Fruit fly (Drosophila melanogaster) whole organism, embryonic: ENCODE measurements around the gene PsGEF.

Experiments
- Elba2 ChIP-seq: fragments of 200-800 bp; sonication (Bioruptor generic); optimal IDR thresholded peaks from 3 replicates; lab custom pipeline; 2016; ENCODE audit warnings: missing biosample characterization, missing genetic modification characterization
- klu ChIP-seq: fragments of 200-800 bp; sonication (Bioruptor generic); IDR thresholded peaks from 2 replicates; pipeline ENCODE4 v1.3.6; 2022; ENCODE audit warnings: missing biosample characterization, missing genetic modification characterization

PsGEF gene

DNA sequence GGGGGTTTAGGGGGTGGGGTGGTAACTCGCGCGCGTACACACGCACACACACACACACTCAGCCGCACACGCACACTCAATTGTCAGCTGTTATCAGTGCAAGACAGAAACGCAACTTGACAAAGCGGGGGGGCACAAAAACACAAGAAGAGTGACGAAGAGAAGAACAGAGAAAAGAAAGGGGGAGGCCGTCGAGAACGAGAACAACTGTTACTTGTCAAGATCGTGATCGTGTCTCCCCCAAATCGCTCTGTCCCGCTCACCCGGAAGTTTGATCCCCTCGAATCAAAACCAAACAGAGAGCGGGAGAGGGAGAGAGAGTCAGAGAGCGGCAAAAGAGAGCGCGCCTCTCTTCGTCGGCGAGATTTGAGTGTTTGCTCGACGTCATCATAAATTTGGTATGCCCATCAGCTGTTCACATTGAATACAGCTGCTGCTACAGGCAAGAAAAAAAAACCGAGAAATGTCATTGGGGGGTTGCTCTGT lies 70.1 kb downstream of the PsGEF start (continued):
- TF ChIP-seq klu (no peak), Elba2 (GFP tag; lab: Kevin White, UChicago) (no peak)
